Worm (Caenorhabditis elegans) whole organism, mixed stage, embryonic: ENCODE measurements around the gene C18H7.11.

ENCODE experiments used
- elt-1 ChIP-seq: sonication (generic microtip); optimal IDR thresholded peaks from 2 replicates; lab custom pipeline; 2017; ENCODE audit warnings: missing genetic modification characterization, mild to moderate bottlenecking, missing compliant biosample characterization, antibody characterized with exemption, moderate library complexity, borderline replicate concordance; ENCODE audit not compliant: insufficient read depth
- mep-1 ChIP-seq: fragments of 150-350 bp; optimal IDR thresholded peaks from 2 replicates; lab custom pipeline; 2017; ENCODE audit warnings: missing biosample characterization, missing genetic modification reagents, missing genetic modification characterization, inconsistent platforms
- nhr-237 ChIP-seq: fragments of 150-350 bp; optimal IDR thresholded peaks from 2 replicates; lab custom pipeline; 2014; ENCODE audit warnings: missing biosample characterization, missing genetic modification characterization
- pha-4 ChIP-seq: fragments of 150-350 bp; optimal IDR thresholded peaks from 2 replicates; lab custom pipeline; 2018; ENCODE audit warnings: missing biosample characterization, missing genetic modification reagents, missing genetic modification characterization
- snpc-4 ChIP-seq: fragments of 150-350 bp; optimal IDR thresholded peaks from 2 replicates; lab custom pipeline; 2014; ENCODE audit warnings: missing biosample characterization, missing genetic modification characterization

DNA sequence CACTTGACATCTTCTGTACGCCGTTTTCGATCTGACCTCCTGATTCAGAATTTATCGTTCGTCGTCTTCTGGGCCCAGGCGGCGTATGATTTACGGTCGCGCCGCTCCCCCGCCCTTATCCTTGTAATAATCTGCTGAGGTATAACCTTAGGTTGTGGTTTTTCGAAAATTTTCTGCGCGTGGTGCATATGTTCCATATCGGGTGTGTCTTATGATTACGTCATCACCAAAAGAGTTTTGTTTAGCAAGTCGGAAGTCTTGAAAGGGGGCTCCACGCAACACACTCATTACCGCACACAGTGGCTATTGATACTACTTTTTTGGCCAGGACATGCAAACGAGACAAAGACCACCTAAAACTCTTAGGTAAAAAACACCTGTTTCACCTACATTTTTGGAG lies 35.9 kb upstream of the C18H7.11 start:
- TF ChIP-seq snpc-4 (tag; lab: Kevin White, UChicago) (no peak), elt-1 (no peak), nhr-237 (tag; lab: Kevin White, UChicago) (no peak), pha-4 (tag; lab: Kevin White, UChicago) (no peak), mep-1 (tag; lab: Kevin White, UChicago) (no peak)
